Worm (Caenorhabditis elegans) whole organism, early embryonic: ENCODE data around the gene klp-20.

Experiments
- B0310.2 ChIP-seq: sonication (generic microtip); optimal IDR thresholded peaks from 2 replicates; lab custom pipeline; 2016; ENCODE audit warnings: mild to moderate bottlenecking, missing genetic modification characterization, missing compliant biosample characterization
- F13C5.2 ChIP-seq: sonication (generic microtip); optimal IDR thresholded peaks from 2 replicates; lab custom pipeline; 2017; ENCODE audit warnings: mild to moderate bottlenecking, missing genetic modification characterization, inconsistent platforms, missing compliant biosample characterization
- aly-1 ChIP-seq: sonication (generic microtip); optimal IDR thresholded peaks from 2 replicates; lab custom pipeline; 2016; ENCODE audit warnings: missing genetic modification characterization, missing compliant biosample characterization
- ama-1 ChIP-seq: fragments of 150-350 bp; optimal IDR thresholded peaks from 2 replicates; lab custom pipeline; 2014
- ceh-36 ChIP-seq: sonication (generic microtip); optimal IDR thresholded peaks from 2 replicates; lab custom pipeline; 2016; ENCODE audit warnings: missing genetic modification characterization, inconsistent platforms, missing compliant biosample characterization
- ets-7 ChIP-seq: sonication (generic microtip); optimal IDR thresholded peaks from 2 replicates; lab custom pipeline; 2016; ENCODE audit warnings: missing genotype, missing genetic modification characterization, missing compliant biosample characterization
- flt-1 ChIP-seq: fragments of 200-800 bp; sonication (Bioruptor generic); IDR thresholded peaks from 2 replicates; pipeline ENCODE4 v1.3.6; 2022; ENCODE audit warnings: missing genetic modification characterization, missing compliant biosample characterization
- hnd-1 ChIP-seq: sonication (generic microtip); optimal IDR thresholded peaks from 2 replicates; lab custom pipeline; 2016; ENCODE audit warnings: missing genetic modification characterization, missing compliant biosample characterization
- pes-1 ChIP-seq: fragments of 200-800 bp; sonication (Bioruptor generic); IDR thresholded peaks from 2 replicates; pipeline ENCODE4 v1.3.6; 2022; ENCODE audit warnings: missing genetic modification reagents, missing genetic modification characterization, missing compliant biosample characterization
- scrt-1 ChIP-seq: fragments of 200-800 bp; sonication (Bioruptor generic); IDR thresholded peaks from 2 replicates; pipeline ENCODE4 v1.3.6; 2022; ENCODE audit warnings: missing genetic modification characterization, missing compliant biosample characterization
- tbx-37 ChIP-seq: fragments of 200-800 bp; sonication (Bioruptor generic); conservative IDR thresholded peaks from 2 replicates; pipeline ENCODE4 v1.3.6; 2022; ENCODE audit warnings: missing genetic modification reagents, missing genetic modification characterization, missing compliant biosample characterization
- tra-4 ChIP-seq: sonication (generic microtip); optimal IDR thresholded peaks from 2 replicates; lab custom pipeline; 2017; ENCODE audit warnings: missing genetic modification characterization, missing compliant biosample characterization

DNA sequence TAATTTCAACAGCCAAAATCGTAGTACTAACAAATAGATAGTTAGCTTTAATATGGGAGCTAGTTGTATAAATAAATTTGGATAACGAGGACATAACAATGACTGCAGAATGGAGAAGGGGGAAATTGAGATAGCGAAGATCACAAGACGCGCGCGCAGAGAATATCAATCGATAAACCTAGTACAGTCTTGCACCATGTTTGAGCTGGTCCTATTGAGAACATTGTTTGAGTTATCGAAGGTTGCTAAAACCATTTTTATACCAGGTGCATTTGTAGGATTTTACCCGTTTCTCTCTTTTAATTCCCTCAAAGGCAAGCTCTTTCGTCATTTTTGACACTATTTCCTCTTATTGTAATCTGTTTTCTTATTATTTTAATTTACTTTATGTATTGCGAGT is 38.2 kb upstream of the klp-20 start, which contains the start of the genes F40G9.9 and F40G9.12:
- TF ChIP-seq ama-1 (lab: Kevin White, UChicago) (no peak), hnd-1 (tag; lab: Kevin White, UChicago) (no peak), F13C5.2 (tag; lab: Kevin White, UChicago) (no peak), ets-7 (no peak), tra-4 (tag; lab: Kevin White, UChicago) (no peak), scrt-1 (GFP tag; lab: Robert Waterston, UW) (no peak), pes-1 (GFP tag; lab: Robert Waterston, UW) (no peak), flt-1 (GFP tag; lab: Robert Waterston, UW) (no peak), ceh-36 (no peak), B0310.2 (no peak), tbx-37 (GFP tag; lab: Robert Waterston, UW) (no peak), aly-1 (no peak)
